Worm (Caenorhabditis elegans): ENCODE data around the gene ttll-9.

The ttll-9 gene

ce11 chrV:20868329-20868728 is 41.9 kb upstream of the ttll-9 start, which contains the start of gene F31D4.8:
F31D4.8 (minus strand) TSS chrV:20868429.
- TF ChIP-seq nhr-111 (GFP tag; optimal IDR thresholded peaks at IDR 0.05) = no peak
- TF ChIP-seq gei-8 (GFP tag; optimal IDR thresholded peaks at IDR 0.05) = no peak
- TF ChIP-seq daf-16 (GFP tag; optimal IDR thresholded peaks at IDR 0.05) = no peak
- peak; percentile 20 for TF ChIP-seq daf-16 (tag; optimal IDR thresholded peaks at IDR 0.05)
- peak; percentile 41 for TF ChIP-seq aha-1 (tag)

- TF ChIP-seq unc-39 (tag; optimal IDR thresholded peaks at IDR 0.05) (no peak), nhr-237 (tag; optimal IDR thresholded peaks at IDR 0.05) (no peak), aha-1 (tag) (peak; percentile 61)
Measured at ce11 chrV:20870633-20871032, 39.6 kb upstream of the ttll-9 start.

ce11 chrV:20871194-20871593 is 39.1 kb upstream of the ttll-9 start:
- TF ChIP-seq dve-1 (tag; optimal IDR thresholded peaks at IDR 0.05; ENCODE audit: insufficient read depth) (peak; percentile 10), dmd-6 (GFP tag; IDR thresholded peaks at IDR 0.05) (peak; percentile 67), hlh-30 (tag; optimal IDR thresholded peaks at IDR 0.05; ENCODE audit: insufficient read depth) (peak; percentile 54), ceh-32 (tag; optimal IDR thresholded peaks at IDR 0.05; ENCODE audit: poor library complexity) (no peak), unc-62 (GFP tag; optimal IDR thresholded peaks at IDR 0.05 in 1 of 2) (peak in 1 of 2 experiments; percentile 81), unc-62 (tag; optimal IDR thresholded peaks at IDR 0.05) (no peak), mxl-2 (GFP tag; conservative IDR thresholded peaks at IDR 0.05) (peak; percentile 97), nhr-48 (tag; optimal IDR thresholded peaks at IDR 0.05) (peak; percentile 35), ces-1 (GFP tag; optimal IDR thresholded peaks at IDR 0.05) (no peak), daf-16 (GFP tag; optimal IDR thresholded peaks at IDR 0.05) (no peak), daf-16 (tag; optimal IDR thresholded peaks at IDR 0.05) (peak; percentile 39)

- TF ChIP-seq ces-1 (GFP tag; optimal IDR thresholded peaks at IDR 0.05) = peak; percentile 85
- TF ChIP-seq zip-11 (GFP tag; IDR thresholded peaks at IDR 0.05) = no peak
- TF ChIP-seq ztf-11 (tag; optimal IDR thresholded peaks at IDR 0.05) = no peak
- no peak for TF ChIP-seq lin-15B (tag; optimal IDR thresholded peaks at IDR 0.05)
- no peak for TF ChIP-seq dmd-6 (GFP tag; IDR thresholded peaks at IDR 0.05)
- TF ChIP-seq zfp-2 (tag; optimal IDR thresholded peaks at IDR 0.05) = no peak
- TF ChIP-seq madf-9 (GFP tag; conservative IDR thresholded peaks at IDR 0.05) = no peak
- no peak for TF ChIP-seq R02D3.7 (tag; optimal IDR thresholded peaks at IDR 0.05)
- TF ChIP-seq zip-2 (tag; optimal IDR thresholded peaks at IDR 0.05) = no peak
- TF ChIP-seq lir-3 (tag; optimal IDR thresholded peaks at IDR 0.05) = no peak
- no peak for TF ChIP-seq tag-97 (GFP tag; IDR thresholded peaks at IDR 0.05)
- TF ChIP-seq T26A8.4 (GFP tag; IDR thresholded peaks at IDR 0.05) = no peak
- TF ChIP-seq fkh-10 (GFP tag; optimal IDR thresholded peaks at IDR 0.05) = peak; percentile 55
Measured at ce11 chrV:20873144-20873543, 37.1 kb upstream of the ttll-9 start.

- no peak for TF ChIP-seq ama-1 (optimal IDR thresholded peaks at IDR 0.05)
- peak; percentile 70 for TF ChIP-seq aha-1 (tag)
- peak in 1 of 2 experiments; percentile 62 for TF ChIP-seq unc-62 (GFP tag; optimal IDR thresholded peaks at IDR 0.05 in 1 of 2)
- no peak for TF ChIP-seq unc-62 (tag; optimal IDR thresholded peaks at IDR 0.05)
- no peak for TF ChIP-seq Y48G9A.11 (GFP tag; IDR thresholded peaks at IDR 0.05)
- no peak for TF ChIP-seq nhr-25 (tag; optimal IDR thresholded peaks at IDR 0.05; ENCODE audit: borderline replicate concordance, insufficient read depth)
- TF ChIP-seq ztf-7 (tag; optimal IDR thresholded peaks at IDR 0.05) = no peak
- no peak for TF ChIP-seq hif-1 (tag; optimal IDR thresholded peaks at IDR 0.05)
Measured at ce11 chrV:20875324-20875723, 34.9 kb upstream of the ttll-9 start.

ce11 chrV:20879069-20879667 is 31.1 kb upstream of the ttll-9 start, which contains the start of gene unc-80:
unc-80 (plus strand) TSS chrV:20879601.
- TF ChIP-seq ctbp-1 (GFP tag; IDR thresholded peaks at IDR 0.05) (peak; percentile 38; the same call in 1 of the 2 replicates), lsy-2 (tag; optimal IDR thresholded peaks at IDR 0.05) (peak in 1 of 2 experiments; percentile 69), hmg-1.1 (GFP tag; IDR thresholded peaks at IDR 0.05) (peak; percentile 66), fkh-10 (GFP tag; optimal IDR thresholded peaks at IDR 0.05) (peak; percentile 87), F37D6.2 (tag; optimal IDR thresholded peaks at IDR 0.05) (peak; percentile 25), R02D3.7 (tag; optimal IDR thresholded peaks at IDR 0.05) (no peak), tag-97 (GFP tag; IDR thresholded peaks at IDR 0.05) (no peak), php-3 (GFP tag; IDR thresholded peaks at IDR 0.05) (no peak), mes-2 (tag; optimal IDR thresholded peaks at IDR 0.05; ENCODE audit: poor library complexity, severe bottlenecking) (no peak), daf-8 (GFP tag; IDR thresholded peaks at IDR 0.05) (no peak), ztf-11 (tag; optimal IDR thresholded peaks at IDR 0.05) (no peak), daf-19 (GFP tag; conservative IDR thresholded peaks at IDR 0.05) (no peak), nhr-48 (tag; optimal IDR thresholded peaks at IDR 0.05) (peak; percentile 5), hlh-30 (tag; optimal IDR thresholded peaks at IDR 0.05; ENCODE audit: insufficient read depth) (peak; percentile 8), dpl-1 (GFP tag; optimal IDR thresholded peaks at IDR 0.05) (peak; percentile 2)
